Worm (Caenorhabditis elegans) whole organism, L1 larva: Measurements from ENCODE around the gene slc-17.3.

Experiments
- F16B12.6 ChIP-seq: fragments of 150-350 bp; optimal IDR thresholded peaks from 2 replicates; lab custom pipeline; 2014; ENCODE audit warnings: missing biosample characterization, missing genetic modification characterization
- aha-1 ChIP-seq: fragments of 150-350 bp; optimal IDR thresholded peaks from 2 replicates; lab custom pipeline; 2014; ENCODE audit warnings: missing biosample characterization, missing genetic modification characterization
- alr-1 ChIP-seq: fragments of 200-800 bp; sonication (Bioruptor generic); optimal IDR thresholded peaks from 2 replicates; lab custom pipeline; 2018; ENCODE audit warnings: borderline replicate concordance, mild to moderate bottlenecking, missing genetic modification characterization, missing compliant biosample characterization
- ama-1 ChIP-seq: fragments of 150-350 bp; optimal IDR thresholded peaks from 2 replicates; lab custom pipeline; 2014
- blmp-1 ChIP-seq: fragments of 150-350 bp; optimal IDR thresholded peaks from 2 replicates; lab custom pipeline; 2014; ENCODE audit warnings: missing biosample characterization, missing genetic modification characterization
- ceh-82 ChIP-seq, 3 experiments: fragments of 150-350 bp in 1 of 3; sonication (generic microtip) in 2 of 3; optimal IDR thresholded peaks; 2 replicates each; lab custom pipeline; 2014 to 2017; ENCODE audit warnings: missing biosample characterization in 3 of 3, missing genetic modification characterization in 3 of 3
- ceh-88 ChIP-seq: fragments of 200-800 bp; sonication (Bioruptor generic); IDR thresholded peaks from 2 replicates; pipeline ENCODE4 v1.3.6; 2022; ENCODE audit warnings: missing genetic modification characterization, missing compliant biosample characterization
- ces-1 ChIP-seq: fragments of 150-350 bp; optimal IDR thresholded peaks from 2 replicates; lab custom pipeline; 2014; ENCODE audit warnings: missing biosample characterization, missing genetic modification reagents, missing genetic modification characterization
- dsc-1 ChIP-seq: sonication (generic microtip); optimal IDR thresholded peaks from 2 replicates; lab custom pipeline; 2016; ENCODE audit warnings: mild to moderate bottlenecking, missing genetic modification characterization, missing compliant biosample characterization
- efl-1 ChIP-seq, 4 experiments: fragments of 150-350 bp; optimal IDR thresholded peaks in 3 of 4; peaks in 1 of 4; 1 replicate in 1 of 4; 2 replicates in 3 of 4; lab custom pipeline; 2014; ENCODE audit warnings: missing biosample characterization in 2 of 4, missing genetic modification characterization in 2 of 4, missing genetic modification reagents in 2 of 4
- efl-3 ChIP-seq: fragments of 200-800 bp; sonication (Bioruptor generic); optimal IDR thresholded peaks from 2 replicates; lab custom pipeline; 2018; ENCODE audit warnings: mild to moderate bottlenecking, missing genetic modification characterization, missing compliant biosample characterization
- elt-3 ChIP-seq, 6 experiments: fragments of 150-350 bp in 1 of 6; sonication (generic microtip); optimal IDR thresholded peaks; 2 replicates each; lab custom pipeline; 2017 to 2018; ENCODE audit warnings: missing biosample characterization in 6 of 6, missing genetic modification characterization in 6 of 6, inconsistent platforms in 1 of 6
- fkh-10 ChIP-seq: sonication (generic microtip); optimal IDR thresholded peaks from 2 replicates; lab custom pipeline; 2017; ENCODE audit warnings: missing biosample characterization, missing genetic modification reagents, missing genetic modification characterization
- fkh-8 ChIP-seq: sonication (generic microtip); optimal IDR thresholded peaks from 2 replicates; lab custom pipeline; 2016; ENCODE audit warnings: mild to moderate bottlenecking, missing genetic modification characterization, missing compliant biosample characterization
- hlh-4 ChIP-seq: sonication (generic microtip); optimal IDR thresholded peaks from 2 replicates; lab custom pipeline; 2016; ENCODE audit warnings: mild to moderate bottlenecking, missing genetic modification characterization, missing compliant biosample characterization
- isw-1 ChIP-seq: fragments of 200-800 bp; sonication (Bioruptor generic); IDR thresholded peaks from 2 replicates; pipeline ENCODE4 v1.3.6; 2022; ENCODE audit warnings: missing genetic modification characterization, missing compliant biosample characterization
- lin-13 ChIP-seq: fragments of 150-350 bp; optimal IDR thresholded peaks from 2 replicates; lab custom pipeline; 2014; ENCODE audit warnings: missing biosample characterization, missing genetic modification reagents, missing genetic modification characterization
- lin-14 ChIP-seq: fragments of 200-800 bp; sonication (Bioruptor generic); optimal IDR thresholded peaks from 2 replicates; lab custom pipeline; 2018; ENCODE audit warnings: mild to moderate bottlenecking, missing genetic modification characterization, moderate library complexity, missing compliant biosample characterization
- lin-35 ChIP-seq, 2 experiments: fragments of 150-350 bp; optimal IDR thresholded peaks; 2 replicates each; lab custom pipeline; 2014; ENCODE audit warnings: missing biosample characterization in 2 of 2, missing genetic modification characterization in 2 of 2, missing genetic modification reagents in 2 of 2
- lir-3 ChIP-seq: sonication (generic microtip); optimal IDR thresholded peaks from 2 replicates; lab custom pipeline; 2016; ENCODE audit warnings: mild to moderate bottlenecking, missing genetic modification characterization, moderate library complexity, missing compliant biosample characterization; ENCODE audit not compliant: poor library complexity
- lsy-2 ChIP-seq, 2 experiments: fragments of 150-350 bp; optimal IDR thresholded peaks; 2 replicates each; lab custom pipeline; 2014; ENCODE audit warnings: missing biosample characterization in 2 of 2, missing genetic modification characterization in 2 of 2
- mab-9 ChIP-seq: fragments of 200-800 bp; sonication (Bioruptor generic); IDR thresholded peaks from 2 replicates; pipeline ENCODE4 v1.3.6; 2022; ENCODE audit warnings: missing genetic modification reagents, missing genetic modification characterization, missing compliant biosample characterization
- mdl-1 ChIP-seq, 2 experiments: fragments of 150-350 bp; optimal IDR thresholded peaks; 2 replicates each; lab custom pipeline; 2014 to 2017; ENCODE audit warnings: missing biosample characterization in 2 of 2, missing genetic modification characterization in 2 of 2, inconsistent platforms in 1 of 2
- mef-2 ChIP-seq: fragments of 150-350 bp; optimal IDR thresholded peaks from 2 replicates; lab custom pipeline; 2014; ENCODE audit warnings: missing biosample characterization, missing genetic modification characterization
- mep-1 ChIP-seq: fragments of 150-350 bp; optimal IDR thresholded peaks from 2 replicates; lab custom pipeline; 2014; ENCODE audit warnings: missing biosample characterization, missing genetic modification characterization
- nhr-11 ChIP-seq: fragments of 150-350 bp; optimal IDR thresholded peaks from 2 replicates; lab custom pipeline; 2014; ENCODE audit warnings: missing biosample characterization, missing genetic modification characterization
- nhr-12 ChIP-seq: sonication (generic microtip); optimal IDR thresholded peaks from 2 replicates; lab custom pipeline; 2017; ENCODE audit warnings: missing biosample characterization, missing genetic modification characterization
- nhr-19 ChIP-seq: fragments of 200-800 bp; sonication (Bioruptor generic); conservative IDR thresholded peaks from 2 replicates; pipeline ENCODE4 v1.3.6; 2022; ENCODE audit warnings: missing genetic modification characterization, missing compliant biosample characterization
- nhr-20 ChIP-seq: sonication (generic microtip); optimal IDR thresholded peaks from 2 replicates; lab custom pipeline; 2016; ENCODE audit warnings: mild to moderate bottlenecking, missing genetic modification characterization, missing compliant biosample characterization
- nhr-47 ChIP-seq: sonication (generic microtip); optimal IDR thresholded peaks from 2 replicates; lab custom pipeline; 2016; ENCODE audit warnings: mild to moderate bottlenecking, missing genetic modification characterization, moderate library complexity, missing compliant biosample characterization
- nhr-71 ChIP-seq: sonication (generic microtip); optimal IDR thresholded peaks from 2 replicates; lab custom pipeline; 2016; ENCODE audit warnings: mild to moderate bottlenecking, missing genetic modification characterization, moderate library complexity, missing compliant biosample characterization
- nhr-85 ChIP-seq: sonication (generic microtip); peaks from one replicate; lab custom pipeline; 2016; ENCODE audit warnings: missing genetic modification characterization, inconsistent platforms, missing compliant biosample characterization
- nhr-90 ChIP-seq: sonication (generic microtip); optimal IDR thresholded peaks from 2 replicates; lab custom pipeline; 2016; ENCODE audit warnings: mild to moderate bottlenecking, missing genetic modification characterization, missing compliant biosample characterization; ENCODE audit not compliant: poor library complexity
- pax-3 ChIP-seq: fragments of 200-800 bp; sonication (Bioruptor generic); optimal IDR thresholded peaks from 2 replicates; lab custom pipeline; 2018; ENCODE audit warnings: mild to moderate bottlenecking, missing genetic modification characterization, moderate library complexity, missing compliant biosample characterization
- pqm-1 ChIP-seq: sonication (generic microtip); optimal IDR thresholded peaks from 3 replicates; lab custom pipeline; 2017; ENCODE audit warnings: missing biosample characterization, missing genetic modification characterization
- snu-23 ChIP-seq: sonication (generic microtip); optimal IDR thresholded peaks from 2 replicates; lab custom pipeline; 2016; ENCODE audit warnings: missing genetic modification characterization, missing compliant biosample characterization
- sox-4 ChIP-seq: sonication (generic microtip); optimal IDR thresholded peaks from 2 replicates; lab custom pipeline; 2016; ENCODE audit warnings: missing genetic modification characterization, missing compliant biosample characterization
- sptf-1 ChIP-seq: fragments of 150-350 bp; optimal IDR thresholded peaks from 2 replicates; lab custom pipeline; 2014; ENCODE audit warnings: missing biosample characterization, missing genetic modification characterization
- sup-37 ChIP-seq: fragments of 200-800 bp; sonication (Bioruptor generic); optimal IDR thresholded peaks from 2 replicates; lab custom pipeline; 2018; ENCODE audit warnings: mild to moderate bottlenecking, missing genetic modification characterization, missing compliant biosample characterization
- swsn-7 ChIP-seq: sonication (generic microtip); optimal IDR thresholded peaks from 2 replicates; lab custom pipeline; 2016; ENCODE audit warnings: missing genetic modification characterization, missing compliant biosample characterization
- tbx-2 ChIP-seq: sonication (generic microtip); optimal IDR thresholded peaks from 2 replicates; lab custom pipeline; 2016; ENCODE audit warnings: missing genetic modification characterization, missing compliant biosample characterization
- tlp-1 ChIP-seq: fragments of 150-350 bp; optimal IDR thresholded peaks from 2 replicates; lab custom pipeline; 2014; ENCODE audit warnings: missing biosample characterization, missing genetic modification characterization
- unc-30 ChIP-seq: sonication (generic microtip); optimal IDR thresholded peaks from 2 replicates; lab custom pipeline; 2017; ENCODE audit warnings: missing biosample characterization, missing genetic modification characterization
- unc-86 ChIP-seq: sonication (generic microtip); optimal IDR thresholded peaks from 2 replicates; lab custom pipeline; 2016; ENCODE audit warnings: missing genetic modification characterization, missing compliant biosample characterization
- unc-98 ChIP-seq: fragments of 200-800 bp; sonication (Bioruptor generic); IDR thresholded peaks from 2 replicates; pipeline ENCODE4 v1.3.6; 2022; ENCODE audit warnings: missing genetic modification characterization, missing compliant biosample characterization
- vab-15 ChIP-seq: sonication (generic microtip); optimal IDR thresholded peaks from 2 replicates; lab custom pipeline; 2017; ENCODE audit warnings: missing genotype, mild to moderate bottlenecking, missing genetic modification characterization, missing compliant biosample characterization
- xbp-1 ChIP-seq: sonication (generic microtip); optimal IDR thresholded peaks from 2 replicates; lab custom pipeline; 2016; ENCODE audit warnings: missing genetic modification characterization, missing compliant biosample characterization
- zag-1 ChIP-seq: fragments of 150-350 bp; optimal IDR thresholded peaks from 2 replicates; lab custom pipeline; 2014; ENCODE audit warnings: missing biosample characterization, missing genetic modification characterization
- zip-4 ChIP-seq: fragments of 200-800 bp; sonication (Bioruptor generic); optimal IDR thresholded peaks from 2 replicates; lab custom pipeline; 2018; ENCODE audit warnings: mild to moderate bottlenecking, missing genetic modification characterization, moderate library complexity, missing compliant biosample characterization
- ztf-11 ChIP-seq, 2 experiments: sonication (generic microtip); optimal IDR thresholded peaks; 2 replicates each; lab custom pipeline; 2016 to 2017; ENCODE audit warnings: missing genetic modification characterization in 2 of 2, missing biosample characterization in 1 of 2, missing compliant biosample characterization in 1 of 2

slc-17.3 gene

DNA sequence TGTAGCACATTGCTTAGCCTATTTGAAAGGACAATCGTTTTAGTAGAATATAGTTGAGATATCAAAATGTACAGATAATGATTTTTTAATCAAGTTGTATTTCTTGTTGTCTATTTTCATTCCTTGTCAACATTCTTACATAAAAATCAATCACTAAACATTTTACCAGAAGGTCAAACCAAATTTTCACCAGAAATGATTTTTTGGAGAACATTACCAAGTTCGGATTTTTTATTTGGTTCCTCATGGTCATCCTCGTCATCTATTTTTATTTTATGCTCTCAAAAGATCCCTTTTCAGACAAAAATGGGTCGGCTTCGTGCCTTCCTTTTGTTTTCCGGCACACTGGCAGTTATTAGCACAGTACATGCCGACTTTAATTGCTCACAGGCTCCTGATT lies 8.4 kb upstream of the slc-17.3 start, which contains the start of gene tyr-1:
Gene tyr-1 (plus strand): TSS at position 301 of the 400 bp plus-strand sequence.
- TF ChIP-seq zag-1 (tag; lab: Kevin White, UChicago): no peak
- TF ChIP-seq tbx-2: no peak
- TF ChIP-seq ceh-82 (tag; optimal IDR thresholded peaks at IDR 0.05; lab: Kevin White, UChicago): no peak
- no peak for TF ChIP-seq isw-1 (GFP tag; lab: Robert Waterston, UW)
- TF ChIP-seq elt-3 (tag; optimal IDR thresholded peaks at IDR 0.05; lab: Kevin White, UChicago): no peak
- no peak for TF ChIP-seq efl-1 (optimal IDR thresholded peaks at IDR 0.05; lab: Kevin White, UChicago)
- peak in 1 of 2 experiments; percentile 17 for TF ChIP-seq efl-1 (GFP tag; optimal IDR thresholded peaks at IDR 0.05 in 1 of 2; lab: Kevin White, UChicago)
- no peak for TF ChIP-seq swsn-7
- no peak for TF ChIP-seq efl-3

DNA sequence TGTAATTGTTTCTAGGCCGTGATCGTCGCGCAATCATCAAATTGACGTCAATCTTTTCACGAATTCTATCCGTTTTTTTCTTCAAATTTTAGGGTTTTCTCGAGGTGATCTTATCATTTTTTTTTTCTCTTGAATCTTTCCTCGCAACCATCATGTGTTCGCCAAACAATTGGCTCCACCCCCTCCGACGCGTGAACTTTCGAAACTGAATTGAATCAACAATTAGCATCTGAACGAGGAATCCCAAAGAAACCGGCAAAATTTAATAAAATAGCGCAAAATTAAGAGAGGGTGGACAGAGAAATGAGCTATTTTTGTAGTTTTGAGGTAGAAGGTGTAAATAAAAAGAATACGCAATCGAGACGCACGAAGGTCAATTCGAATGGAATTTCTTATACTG lies 7.7 kb upstream of the slc-17.3 start:
- TF ChIP-seq mep-1 (tag; lab: Kevin White, UChicago) (peak; percentile 53), vab-15 (peak; percentile 14), hlh-4 (no peak), mab-9 (no peak), unc-98 (GFP tag; lab: Robert Waterston, UW) (no peak), sox-4 (tag; lab: Kevin White, UChicago) (no peak), ama-1 (no peak), fkh-8 (no peak), fkh-10 (no peak), lsy-2 (tag; optimal IDR thresholded peaks at IDR 0.05; lab: Kevin White, UChicago) (peak in 1 of 2 experiments; percentile 16), lir-3 (tag; lab: Kevin White, UChicago) (no peak), mef-2 (no peak), unc-30 (no peak), nhr-47 (tag; lab: Kevin White, UChicago) (no peak), ceh-88 (GFP tag; lab: Robert Waterston, UW) (no peak), nhr-12 (no peak), alr-1 (tag; lab: Kevin White, UChicago) (no peak), zip-4 (GFP tag; lab: Kevin White, UChicago) (no peak), efl-1 (optimal IDR thresholded peaks at IDR 0.05; lab: Kevin White, UChicago) (no peak), efl-1 (GFP tag; optimal IDR thresholded peaks at IDR 0.05 in 1 of 2; lab: Kevin White, UChicago) (no peak), nhr-20 (tag; lab: Kevin White, UChicago) (peak; percentile 39), mdl-1 (tag; optimal IDR thresholded peaks at IDR 0.05; lab: Kevin White, UChicago) (no peak), ces-1 (GFP tag; lab: Kevin White, UChicago) (no peak), ztf-11 (tag; optimal IDR thresholded peaks at IDR 0.05; lab: Kevin White, UChicago) (no peak), unc-86 (tag; lab: Kevin White, UChicago) (no peak), pqm-1 (tag; lab: Kevin White, UChicago) (no peak), dsc-1 (tag; lab: Kevin White, UChicago) (no peak), F16B12.6 (no peak), nhr-85 (tag; lab: Kevin White, UChicago) (peak; percentile 86), tlp-1 (tag; lab: Kevin White, UChicago) (no peak), nhr-19 (GFP tag; lab: Robert Waterston, UW) (no peak), nhr-71 (tag; lab: Kevin White, UChicago) (peak; percentile 36), lin-13 (GFP tag; lab: Kevin White, UChicago) (no peak), nhr-90 (tag; lab: Kevin White, UChicago) (no peak), aha-1 (tag; lab: Kevin White, UChicago) (no peak), elt-3 (tag; optimal IDR thresholded peaks at IDR 0.05; lab: Kevin White, UChicago) (peak in 1 of 6 experiments; percentile 73), snu-23 (peak; percentile 8), sptf-1 (no peak), xbp-1 (tag; lab: Kevin White, UChicago) (no peak), lin-35 (GFP tag; optimal IDR thresholded peaks at IDR 0.05; lab: Kevin White, UChicago) (no peak), nhr-11 (tag; lab: Kevin White, UChicago) (no peak), lin-14 (peak; percentile 64), blmp-1 (peak; percentile 63), pax-3 (tag; lab: Kevin White, UChicago) (no peak), sup-37 (GFP tag; lab: Kevin White, UChicago) (no peak)
